Fruit fly (Drosophila melanogaster) whole organism, embryonic: ENCODE results near the gene CG31231.

Experiments used
- Antp ChIP-seq: fragments of 200-800 bp; sonication (Bioruptor generic); optimal IDR thresholded peaks from 3 replicates; lab custom pipeline; 2016; ENCODE audit warnings: missing biosample characterization, missing genetic modification characterization
- Asciz ChIP-seq: fragments of 200-800 bp; sonication (Bioruptor generic); optimal IDR thresholded peaks from 2 replicates; lab custom pipeline; 2017; ENCODE audit warnings: missing biosample characterization, mild to moderate bottlenecking, missing genetic modification characterization, missing genetic modification reagents
- Atf-2 ChIP-seq: fragments of 200-800 bp; sonication (Bioruptor generic); optimal IDR thresholded peaks from 2 replicates; lab custom pipeline; 2016; ENCODE audit warnings: missing biosample characterization, missing genetic modification characterization
- BEAF-32 ChIP-seq: fragments of 200-800 bp; sonication (Bioruptor generic); optimal IDR thresholded peaks from 3 replicates; lab custom pipeline; 2017; ENCODE audit warnings: missing biosample characterization, missing genetic modification characterization, mild to moderate bottlenecking, moderate library complexity, missing genetic modification reagents
- Blimp-1 ChIP-seq: fragments of 200-800 bp; sonication (Bioruptor generic); optimal IDR thresholded peaks from 3 replicates; lab custom pipeline; 2018; ENCODE audit warnings: missing biosample characterization, missing genetic modification characterization, mild to moderate bottlenecking, moderate library complexity, missing genetic modification reagents
- CG10267 ChIP-seq: fragments of 200-800 bp; sonication (Bioruptor generic); optimal IDR thresholded peaks from 2 replicates; lab custom pipeline; 2018; ENCODE audit warnings: missing biosample characterization, mild to moderate bottlenecking, missing genetic modification characterization, moderate library complexity
- CG11723 ChIP-seq: fragments of 200-800 bp; sonication (Bioruptor generic); optimal IDR thresholded peaks from 2 replicates; lab custom pipeline; 2017; ENCODE audit warnings: missing biosample characterization, mild to moderate bottlenecking, missing genetic modification characterization
- CG12299 ChIP-seq: fragments of 200-800 bp; sonication (Bioruptor generic); optimal IDR thresholded peaks from 2 replicates; lab custom pipeline; 2018; ENCODE audit warnings: missing biosample characterization, mild to moderate bottlenecking, missing genetic modification characterization
- CG12769 ChIP-seq: fragments of 200-800 bp; sonication (Bioruptor generic); optimal IDR thresholded peaks from 2 replicates; lab custom pipeline; 2019; ENCODE audit warnings: missing biosample characterization, mild to moderate bottlenecking, missing genetic modification characterization, moderate library complexity
- CG1529 ChIP-seq: fragments of 200-800 bp; sonication (Bioruptor generic); optimal IDR thresholded peaks from 3 replicates; lab custom pipeline; 2018; ENCODE audit warnings: missing biosample characterization, missing genetic modification characterization
- CG1602 ChIP-seq: fragments of 200-800 bp; sonication (Bioruptor generic); optimal IDR thresholded peaks from 3 replicates; lab custom pipeline; 2016; ENCODE audit warnings: missing biosample characterization, missing genetic modification characterization
- CG1647 ChIP-seq: fragments of 200-800 bp; sonication (Bioruptor generic); optimal IDR thresholded peaks from 3 replicates; lab custom pipeline; 2016; ENCODE audit warnings: missing biosample characterization, missing genetic modification characterization
- CG17186 ChIP-seq: fragments of 200-800 bp; sonication (Bioruptor generic); optimal IDR thresholded peaks from 3 replicates; lab custom pipeline; 2017; ENCODE audit warnings: missing biosample characterization, missing genetic modification reagents, missing genetic modification characterization
- CG2120 ChIP-seq: fragments of 200-800 bp; sonication (Bioruptor generic); optimal IDR thresholded peaks from 3 replicates; lab custom pipeline; 2016; ENCODE audit warnings: missing biosample characterization, missing genetic modification characterization
- CG4282 ChIP-seq: fragments of 200-800 bp; sonication (Bioruptor generic); optimal IDR thresholded peaks from 2 replicates; lab custom pipeline; 2016; ENCODE audit warnings: missing biosample characterization, missing genetic modification characterization
- CG6175 ChIP-seq: fragments of 200-800 bp; sonication (Bioruptor generic); IDR thresholded peaks from 3 replicates; pipeline ENCODE4 v1.3.6; 2022; ENCODE audit warnings: missing biosample characterization, missing genetic modification characterization
- CG8388 ChIP-seq: fragments of 200-800 bp; sonication (Bioruptor generic); optimal IDR thresholded peaks from 2 replicates; lab custom pipeline; 2019; ENCODE audit warnings: missing biosample characterization, mild to moderate bottlenecking, missing genetic modification characterization, moderate library complexity
- CG9609 ChIP-seq: fragments of 200-800 bp; sonication (Bioruptor generic); optimal IDR thresholded peaks from 3 replicates; lab custom pipeline; 2016; ENCODE audit warnings: missing biosample characterization, missing genetic modification characterization
- CG9727 ChIP-seq: fragments of 200-800 bp; sonication (Bioruptor generic); optimal IDR thresholded peaks from 3 replicates; lab custom pipeline; 2017; ENCODE audit warnings: missing biosample characterization, mild to moderate bottlenecking, missing genetic modification characterization
- Deaf1 ChIP-seq: fragments of 200-800 bp; optimal IDR thresholded peaks from 3 replicates; lab custom pipeline; 2019; ENCODE audit warnings: missing biosample characterization, mild to moderate bottlenecking, missing genetic modification characterization, moderate library complexity
- E2f1 ChIP-seq: fragments of 200-800 bp; sonication (Bioruptor generic); IDR thresholded peaks from 2 replicates; pipeline ENCODE4 v1.3.6; 2022; ENCODE audit warnings: missing biosample characterization, missing genetic modification characterization
- H2.0 ChIP-seq: fragments of 200-800 bp; sonication (Bioruptor generic); IDR thresholded peaks from 2 replicates; pipeline ENCODE4 v1.3.6; 2022; ENCODE audit warnings: missing biosample characterization, missing genetic modification characterization
- HmgD ChIP-seq: fragments of 200-800 bp; sonication (Bioruptor generic); optimal IDR thresholded peaks from 3 replicates; lab custom pipeline; 2016; ENCODE audit warnings: missing biosample characterization, missing genetic modification characterization
- Hr51 ChIP-seq, 2 experiments: fragments of 200-800 bp; sonication (Bioruptor generic); optimal IDR thresholded peaks; 2 replicates in 1 of 2; 3 replicates in 1 of 2; lab custom pipeline; 2016 to 2018; ENCODE audit warnings: missing biosample characterization in 2 of 2, missing genetic modification characterization in 2 of 2, mild to moderate bottlenecking in 1 of 2, moderate library complexity in 1 of 2
- MTF-1 ChIP-seq: fragments of 200-800 bp; sonication (Bioruptor generic); optimal IDR thresholded peaks from 2 replicates; lab custom pipeline; 2018; ENCODE audit warnings: missing biosample characterization, mild to moderate bottlenecking, missing genetic modification characterization, borderline replicate concordance
- Med ChIP-seq: fragments of 200-800 bp; sonication (Bioruptor generic); peaks from one replicate; lab custom pipeline; 2016; ENCODE audit warnings: missing biosample characterization, missing genetic modification characterization, mild to moderate bottlenecking, inconsistent platforms, moderate library complexity
- Mes4 ChIP-seq: fragments of 200-800 bp; sonication (Bioruptor generic); optimal IDR thresholded peaks from 2 replicates; lab custom pipeline; 2016; ENCODE audit warnings: missing biosample characterization, missing genetic modification characterization
- PHDP ChIP-seq: fragments of 200-800 bp; sonication (Bioruptor generic); optimal IDR thresholded peaks from 3 replicates; lab custom pipeline; 2018; ENCODE audit warnings: missing biosample characterization, mild to moderate bottlenecking, missing genetic modification characterization, moderate library complexity
- Rfx ChIP-seq: fragments of 200-800 bp; sonication (Bioruptor generic); IDR thresholded peaks from 2 replicates; pipeline ENCODE4 v1.3.6; 2022; ENCODE audit warnings: missing biosample characterization, missing genetic modification characterization
- Sin3A ChIP-seq: fragments of >200 bp; optimal IDR thresholded peaks from 2 replicates; lab custom pipeline; 2018
- Taf1 ChIP-seq: fragments of 200-800 bp; sonication (Bioruptor generic); IDR thresholded peaks from 2 replicates; pipeline ENCODE4 v1.3.6; 2022; ENCODE audit warnings: missing biosample characterization, missing genetic modification characterization
- ato ChIP-seq: fragments of 200-800 bp; sonication (Bioruptor generic); IDR thresholded peaks from 2 replicates; pipeline ENCODE4 v1.3.6; 2022; ENCODE audit warnings: missing biosample characterization, missing genetic modification characterization; ENCODE audit not compliant: partially characterized antibody
- bbx ChIP-seq: fragments of 200-800 bp; sonication (Bioruptor generic); IDR thresholded peaks from 2 replicates; pipeline ENCODE4 v1.3.6; 2022; ENCODE audit warnings: missing biosample characterization, missing genetic modification characterization; ENCODE audit not compliant: partially characterized antibody
- chm ChIP-seq: fragments of 200-800 bp; sonication (Bioruptor generic); IDR thresholded peaks from 2 replicates; pipeline ENCODE4 v1.3.6; 2022; ENCODE audit warnings: missing biosample characterization, missing genetic modification characterization
- chn ChIP-seq: fragments of 200-800 bp; sonication (Bioruptor generic); optimal IDR thresholded peaks from 2 replicates; lab custom pipeline; 2016; ENCODE audit warnings: missing biosample characterization, missing genetic modification characterization
- esg ChIP-seq: fragments of 200-800 bp; sonication (Bioruptor generic); conservative IDR thresholded peaks from 2 replicates; pipeline ENCODE4 v1.3.6; 2022; ENCODE audit warnings: missing biosample characterization, missing genetic modification characterization
- grau ChIP-seq: fragments of 200-800 bp; optimal IDR thresholded peaks from 3 replicates; lab custom pipeline; 2019; ENCODE audit warnings: missing biosample characterization, mild to moderate bottlenecking, missing genetic modification characterization, moderate library complexity
- gsb-n ChIP-seq: fragments of 200-800 bp; sonication (Bioruptor generic); optimal IDR thresholded peaks from 3 replicates; lab custom pipeline; 2018; ENCODE audit warnings: missing biosample characterization, mild to moderate bottlenecking, missing genetic modification characterization
- kni ChIP-seq: fragments of 200-800 bp; sonication (Bioruptor generic); optimal IDR thresholded peaks from 3 replicates; lab custom pipeline; 2017; ENCODE audit warnings: mild to moderate bottlenecking, missing biosample characterization, missing genetic modification reagents, missing genetic modification characterization
- lbe ChIP-seq: fragments of 200-800 bp; sonication (Bioruptor generic); optimal IDR thresholded peaks from 2 replicates; lab custom pipeline; 2016; ENCODE audit warnings: missing biosample characterization, mild to moderate bottlenecking, missing genetic modification characterization
- maf-S ChIP-seq: fragments of 200-800 bp; sonication (Bioruptor generic); optimal IDR thresholded peaks from 2 replicates; lab custom pipeline; 2016; ENCODE audit warnings: missing biosample characterization, missing genetic modification characterization
- sima ChIP-seq: fragments of 200-800 bp; sonication (Bioruptor generic); optimal IDR thresholded peaks from 2 replicates; lab custom pipeline; 2016; ENCODE audit warnings: missing biosample characterization, missing genetic modification characterization
- slbo ChIP-seq: fragments of 200-800 bp; sonication (Bioruptor generic); IDR thresholded peaks from 2 replicates; pipeline ENCODE4 v1.3.6; 2022; ENCODE audit warnings: missing biosample characterization, missing genetic modification characterization
- so ChIP-seq: fragments of 200-800 bp; sonication (Bioruptor generic); IDR thresholded peaks from 3 replicates; pipeline ENCODE4 v1.3.6; 2022; ENCODE audit warnings: missing biosample characterization, missing genetic modification characterization
- sqz ChIP-seq: fragments of 200-800 bp; sonication (Bioruptor generic); optimal IDR thresholded peaks from 3 replicates; lab custom pipeline; 2018; ENCODE audit warnings: missing biosample characterization, mild to moderate bottlenecking, missing genetic modification characterization
- tgo ChIP-seq: fragments of 200-800 bp; sonication (Bioruptor generic); IDR thresholded peaks from 3 replicates; pipeline ENCODE4 v1.3.6; 2022; ENCODE audit warnings: missing biosample characterization, missing genetic modification characterization
- tna ChIP-seq: fragments of 200-800 bp; sonication (Bioruptor generic); IDR thresholded peaks from 2 replicates; pipeline ENCODE4 v1.3.6; 2022; ENCODE audit warnings: missing biosample characterization, missing genetic modification characterization; ENCODE audit not compliant: partially characterized antibody
- yki ChIP-seq: fragments of >200 bp; optimal IDR thresholded peaks from 3 replicates; lab custom pipeline; 2018
- z ChIP-seq: fragments of 200-800 bp; sonication (Bioruptor generic); IDR thresholded peaks from 3 replicates; pipeline ENCODE4 v1.3.6; 2022; ENCODE audit warnings: missing biosample characterization, missing genetic modification characterization

Gene CG31231

DNA sequence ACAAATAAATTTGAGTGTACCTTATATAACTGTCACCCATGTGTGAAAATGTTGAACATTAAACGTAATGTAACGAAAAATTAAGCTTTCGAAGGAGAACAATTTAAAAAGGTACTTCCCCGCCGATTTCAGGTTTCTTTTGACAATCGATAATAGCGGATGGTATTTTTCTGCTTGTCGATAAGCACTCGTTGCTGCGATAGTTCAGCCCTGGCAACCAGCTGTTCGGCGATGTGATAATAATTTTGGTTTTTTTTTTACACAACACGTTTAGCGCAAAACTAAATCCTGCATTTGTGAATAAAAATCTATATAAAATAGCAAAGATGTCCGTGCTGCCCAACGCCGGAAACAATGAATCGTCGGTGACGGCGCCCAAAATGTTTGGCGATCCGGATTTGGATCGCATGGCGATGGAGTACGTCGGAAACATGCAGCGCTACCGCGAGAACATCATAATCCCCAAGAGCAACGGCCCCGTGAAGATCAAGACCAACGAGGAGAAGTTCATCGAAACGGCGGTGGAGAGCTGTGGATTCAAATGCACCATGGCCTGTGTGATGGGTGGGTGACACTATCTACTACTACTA lies 2.6 kb downstream of the CG31231 start, which contains the start of gene CG31229 (continued):
- no peak for TF ChIP-seq so (GFP tag; lab: Robert Waterston, UW)
- no peak for TF ChIP-seq CG1529 (GFP tag; lab: Kevin White, UChicago)

DNA sequence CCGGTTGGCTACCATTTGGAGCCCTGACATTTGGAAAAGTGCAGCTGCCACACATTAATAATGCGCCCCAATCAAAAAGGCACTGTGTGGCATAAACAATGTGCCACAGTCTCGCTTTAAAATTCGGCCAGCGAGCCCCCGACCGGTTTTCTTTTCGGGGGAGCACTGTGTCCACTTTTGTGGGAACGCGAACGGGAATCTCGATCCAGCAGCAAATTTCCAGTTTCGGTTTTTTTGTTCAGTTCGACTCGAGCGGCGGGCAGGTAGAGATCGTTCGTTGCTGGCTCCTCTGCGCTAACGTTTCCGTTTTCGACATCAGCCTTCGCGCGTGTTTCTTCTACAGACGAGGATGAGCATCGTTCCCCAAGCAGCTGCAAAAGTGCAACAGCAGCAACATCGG lies 4.0 kb downstream of the CG31231 start, which contains the start of gene CG7702:
Gene CG7702, plus strand, starts transcription at position 239 of the 400 bp plus-strand sequence.
- TF ChIP-seq maf-S (GFP tag; lab: Kevin White, UChicago) (no peak), sqz (peak; percentile 57), CG6175 (GFP tag; lab: Robert Waterston, UW) (peak; percentile 56; the same call in 1 of the 3 replicates), Taf1 (GFP tag; lab: Robert Waterston, UW) (no peak), grau (tag; lab: Kevin White, UChicago) (peak; percentile 38), esg (GFP tag; lab: Robert Waterston, UW) (no peak), chm (GFP tag; lab: Robert Waterston, UW) (0 out of 2 replicates have a peak, but pooled peaks have one; percentile 32), tna (GFP tag; lab: Robert Waterston, UW) (0 out of 2 replicates have a peak, but pooled peaks have one; percentile 24), CG1602 (GFP tag; lab: Kevin White, UChicago) (no peak), chn (GFP tag; lab: Kevin White, UChicago) (no peak), CG9609 (GFP tag; lab: Kevin White, UChicago) (no peak), Deaf1 (peak; percentile 29), PHDP (tag; lab: Kevin White, UChicago) (no peak), CG12769 (tag; lab: Kevin White, UChicago) (peak; percentile 56), HmgD (GFP tag; lab: Kevin White, UChicago) (no peak), Blimp-1 (peak; percentile 31), CG17186 (GFP tag; lab: Kevin White, UChicago) (no peak), CG4282 (no peak), CG1647 (no peak), slbo (GFP tag; lab: Robert Waterston, UW) (no peak; the same call in 1 of the 2 replicates), bbx (GFP tag; lab: Robert Waterston, UW) (peak; percentile 37; the same call in 1 of the 2 replicates), ato (GFP tag; lab: Robert Waterston, UW) (peak; percentile 36; the same call in 1 of the 2 replicates), kni (GFP tag; lab: Kevin White, UChicago) (peak; percentile 62), z (GFP tag; lab: Robert Waterston, UW) (0 out of 3 replicates have a peak, but pooled peaks have one; percentile 26), Sin3A (lab: Kevin White, UChicago) (no peak), MTF-1 (GFP tag; lab: Kevin White, UChicago) (no peak), CG8388 (GFP tag; lab: Kevin White, UChicago) (peak; percentile 42), Med (GFP tag; lab: Kevin White, UChicago) (peak; percentile 71), Antp (GFP tag; lab: Kevin White, UChicago) (no peak)

DNA sequence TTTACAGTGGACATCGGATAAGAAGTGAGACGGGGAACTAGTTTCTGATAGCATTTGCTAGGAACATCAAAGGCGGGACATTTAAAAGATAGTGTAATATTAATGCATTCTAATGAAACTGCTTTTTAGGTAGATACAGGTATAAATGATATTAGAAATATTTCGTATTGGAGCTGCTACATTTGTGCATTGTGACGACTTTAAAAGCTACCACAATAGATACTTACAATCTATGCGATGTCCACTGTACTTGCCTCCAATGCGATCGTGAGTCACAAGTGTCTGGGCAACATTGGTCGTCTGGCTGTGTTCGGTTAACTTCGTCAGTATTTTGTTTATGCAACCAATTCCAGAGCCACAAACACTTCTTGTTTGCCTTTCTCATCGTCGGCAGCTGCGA lies 4.7 kb downstream of the CG31231 start:
- TF ChIP-seq H2.0 (GFP tag; lab: Robert Waterston, UW) = no peak
- peak; percentile 43; the same call in 2 of the 3 replicates for TF ChIP-seq tgo (GFP tag; lab: Robert Waterston, UW)
- peak in 1 of 2 experiments; percentile 13 for TF ChIP-seq Hr51 (GFP tag; optimal IDR thresholded peaks at IDR 0.05; lab: Kevin White, UChicago)
- TF ChIP-seq Asciz (GFP tag; lab: Kevin White, UChicago) = no peak
- no peak for TF ChIP-seq yki
- TF ChIP-seq Atf-2 = no peak
- no peak for TF ChIP-seq Mes4 (GFP tag; lab: Kevin White, UChicago)
- TF ChIP-seq sima = no peak
- TF ChIP-seq CG2120 = peak; percentile 40
- no peak for TF ChIP-seq CG9727 (GFP tag; lab: Kevin White, UChicago)
- no peak for TF ChIP-seq E2f1 (GFP tag; lab: Robert Waterston, UW)
- no peak for TF ChIP-seq BEAF-32 (GFP tag; lab: Kevin White, UChicago)
- TF ChIP-seq CG12299 (tag; lab: Kevin White, UChicago) = no peak
- TF ChIP-seq CG11723 (GFP tag; lab: Kevin White, UChicago) = no peak
- no peak for TF ChIP-seq CG10267 (tag; lab: Kevin White, UChicago)
- TF ChIP-seq lbe (GFP tag; lab: Kevin White, UChicago) = no peak
- peak; percentile 12; the same call in 1 of the 2 replicates for TF ChIP-seq Rfx
- TF ChIP-seq gsb-n (tag; lab: Kevin White, UChicago) = no peak
